Worm (Caenorhabditis elegans) whole organism, early embryonic: ENCODE measurements around the gene mrpl-42.

ENCODE experiments used
- B0310.2 ChIP-seq: sonication (generic microtip); optimal IDR thresholded peaks from 2 replicates; lab custom pipeline; 2016; ENCODE audit warnings: mild to moderate bottlenecking, missing genetic modification characterization, missing compliant biosample characterization
- F13C5.2 ChIP-seq: sonication (generic microtip); optimal IDR thresholded peaks from 2 replicates; lab custom pipeline; 2017; ENCODE audit warnings: mild to moderate bottlenecking, missing genetic modification characterization, inconsistent platforms, missing compliant biosample characterization
- aly-1 ChIP-seq: sonication (generic microtip); optimal IDR thresholded peaks from 2 replicates; lab custom pipeline; 2016; ENCODE audit warnings: missing genetic modification characterization, missing compliant biosample characterization
- ama-1 ChIP-seq: fragments of 150-350 bp; optimal IDR thresholded peaks from 2 replicates; lab custom pipeline; 2014
- ceh-13 ChIP-seq: fragments of 200-800 bp; sonication (Bioruptor generic); optimal IDR thresholded peaks from 2 replicates; lab custom pipeline; 2018; ENCODE audit warnings: mild to moderate bottlenecking, missing genetic modification characterization, missing compliant biosample characterization
- ceh-36 ChIP-seq: sonication (generic microtip); optimal IDR thresholded peaks from 2 replicates; lab custom pipeline; 2016; ENCODE audit warnings: missing genetic modification characterization, inconsistent platforms, missing compliant biosample characterization
- ets-7 ChIP-seq: sonication (generic microtip); optimal IDR thresholded peaks from 2 replicates; lab custom pipeline; 2016; ENCODE audit warnings: missing genotype, missing genetic modification characterization, missing compliant biosample characterization
- flt-1 ChIP-seq: fragments of 200-800 bp; sonication (Bioruptor generic); IDR thresholded peaks from 2 replicates; pipeline ENCODE4 v1.3.6; 2022; ENCODE audit warnings: missing genetic modification characterization, missing compliant biosample characterization
- hmbx-1 ChIP-seq: sonication (generic microtip); optimal IDR thresholded peaks from 2 replicates; lab custom pipeline; 2016; ENCODE audit warnings: mild to moderate bottlenecking, missing genetic modification characterization, missing compliant biosample characterization
- hmg-4 ChIP-seq: fragments of 200-800 bp; sonication (Bioruptor generic); optimal IDR thresholded peaks from 2 replicates; lab custom pipeline; 2018; ENCODE audit warnings: mild to moderate bottlenecking, missing genetic modification characterization, missing compliant biosample characterization
- hnd-1 ChIP-seq: sonication (generic microtip); optimal IDR thresholded peaks from 2 replicates; lab custom pipeline; 2016; ENCODE audit warnings: missing genetic modification characterization, missing compliant biosample characterization
- pes-1 ChIP-seq: fragments of 200-800 bp; sonication (Bioruptor generic); IDR thresholded peaks from 2 replicates; pipeline ENCODE4 v1.3.6; 2022; ENCODE audit warnings: missing genetic modification reagents, missing genetic modification characterization, missing compliant biosample characterization
- scrt-1 ChIP-seq: fragments of 200-800 bp; sonication (Bioruptor generic); IDR thresholded peaks from 2 replicates; pipeline ENCODE4 v1.3.6; 2022; ENCODE audit warnings: missing genetic modification characterization, missing compliant biosample characterization
- sea-1 ChIP-seq: fragments of 200-800 bp; sonication (Bioruptor generic); conservative IDR thresholded peaks from 2 replicates; pipeline ENCODE4 v1.3.6; 2022; ENCODE audit warnings: missing genetic modification characterization, missing compliant biosample characterization
- tbx-11 ChIP-seq: fragments of 200-800 bp; sonication (Bioruptor generic); IDR thresholded peaks from 2 replicates; pipeline ENCODE4 v1.3.6; 2022; ENCODE audit warnings: missing genetic modification characterization, missing compliant biosample characterization
- tbx-37 ChIP-seq: fragments of 200-800 bp; sonication (Bioruptor generic); conservative IDR thresholded peaks from 2 replicates; pipeline ENCODE4 v1.3.6; 2022; ENCODE audit warnings: missing genetic modification reagents, missing genetic modification characterization, missing compliant biosample characterization
- tra-4 ChIP-seq: sonication (generic microtip); optimal IDR thresholded peaks from 2 replicates; lab custom pipeline; 2017; ENCODE audit warnings: missing genetic modification characterization, missing compliant biosample characterization

mrpl-42 gene

DNA sequence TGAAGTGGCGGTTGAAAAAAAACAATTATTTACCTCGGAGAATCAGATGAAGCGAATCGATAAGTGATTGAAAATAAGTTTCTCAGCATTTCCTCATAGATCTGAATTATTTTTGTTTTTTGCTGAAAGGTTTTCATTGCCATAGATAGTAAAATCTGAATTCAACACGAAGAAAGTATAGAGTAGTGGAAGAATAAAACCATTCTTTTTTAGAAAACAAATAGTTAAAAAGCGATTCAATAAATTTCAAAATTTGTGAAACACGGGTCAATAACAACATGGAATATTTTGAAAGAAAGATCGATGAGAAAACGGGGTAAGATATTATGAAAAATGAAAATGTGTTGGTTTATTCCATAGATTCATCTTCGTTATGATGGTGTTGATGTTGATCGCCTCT lies at the start of gene mrpl-42:
Gene mrpl-42 (minus strand): TSS at position 101 of the 400 bp plus-strand sequence.
- no peak for TF ChIP-seq ceh-13 (GFP tag; lab: Kevin White, UChicago)
- TF ChIP-seq aly-1 (tag; lab: Kevin White, UChicago): no peak
- no peak for TF ChIP-seq sea-1 (GFP tag; lab: Robert Waterston, UW)
- TF ChIP-seq hnd-1 (tag; lab: Kevin White, UChicago): no peak
- no peak for TF ChIP-seq tbx-11
- TF ChIP-seq hmbx-1 (tag; lab: Kevin White, UChicago): no peak
- TF ChIP-seq scrt-1 (GFP tag; lab: Robert Waterston, UW): no peak
- TF ChIP-seq ceh-36 (tag; lab: Kevin White, UChicago): no peak
- no peak for TF ChIP-seq F13C5.2
- TF ChIP-seq flt-1 (GFP tag; lab: Robert Waterston, UW): no peak
- TF ChIP-seq tra-4 (tag; lab: Kevin White, UChicago): no peak
- TF ChIP-seq ets-7 (tag; lab: Kevin White, UChicago): no peak
- TF ChIP-seq ama-1: no peak
- no peak for TF ChIP-seq hmg-4 (GFP tag; lab: Kevin White, UChicago)

DNA sequence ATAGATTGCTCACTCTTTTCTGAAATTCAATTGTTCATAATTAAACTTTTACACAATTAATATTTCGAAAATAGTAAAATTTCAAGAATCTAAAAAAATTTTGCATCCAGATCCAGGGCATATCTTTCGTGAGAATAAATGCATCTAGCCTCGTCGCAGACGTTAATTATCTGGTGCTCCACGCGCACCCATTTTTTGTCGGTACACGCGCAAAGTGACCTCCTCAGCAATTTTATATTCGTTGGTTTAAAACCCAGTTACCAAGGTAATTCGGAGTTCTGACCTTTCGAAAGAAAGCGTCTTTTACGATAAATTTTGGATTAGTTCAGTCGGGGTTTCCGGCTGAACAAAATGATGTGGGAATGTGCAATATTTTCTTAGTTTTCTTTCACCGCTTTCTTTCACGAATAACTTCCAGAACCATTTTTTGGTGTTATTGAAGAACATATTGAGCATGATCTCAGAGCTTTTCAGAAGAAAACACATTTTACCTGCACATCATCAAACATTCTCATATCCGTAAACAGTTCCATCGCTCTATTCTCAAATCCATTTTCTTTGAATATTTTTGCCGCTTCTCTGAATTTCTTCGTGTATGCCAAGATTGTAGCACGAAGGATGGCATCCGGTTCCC lies 46.0 kb upstream of the mrpl-42 start:
- TF ChIP-seq ceh-13 (GFP tag; lab: Kevin White, UChicago): no peak
- no peak for TF ChIP-seq tra-4 (tag; lab: Kevin White, UChicago)

DNA sequence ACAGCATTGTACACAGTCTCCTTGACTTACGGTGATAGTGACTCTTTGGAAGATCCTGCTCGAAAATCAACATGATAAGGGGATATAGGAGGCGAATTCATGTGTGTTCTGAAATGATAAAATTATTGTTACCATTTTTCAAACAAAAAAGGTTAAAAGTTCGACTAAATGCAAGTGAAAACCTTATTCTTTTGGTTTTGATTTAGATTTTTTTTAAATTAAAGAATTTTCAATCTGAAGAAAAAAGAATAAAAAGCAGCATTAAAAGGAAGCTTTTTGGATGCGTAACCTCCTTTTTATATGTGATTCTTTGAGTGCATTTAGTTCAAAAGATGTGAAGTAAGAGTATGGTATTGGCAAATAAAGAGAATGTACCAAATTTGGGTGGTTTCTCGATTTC lies 41.1 kb upstream of the mrpl-42 start, which contains the start of gene delm-1:
Gene delm-1 (minus strand): TSS at position 101 of the 400 bp plus-strand sequence.
- no peak for TF ChIP-seq tbx-11
- no peak for TF ChIP-seq aly-1 (tag; lab: Kevin White, UChicago)
- TF ChIP-seq flt-1 (GFP tag; lab: Robert Waterston, UW): no peak
- no peak for TF ChIP-seq sea-1 (GFP tag; lab: Robert Waterston, UW)
- no peak for TF ChIP-seq ama-1
- TF ChIP-seq scrt-1 (GFP tag; lab: Robert Waterston, UW): no peak
- TF ChIP-seq hnd-1 (tag; lab: Kevin White, UChicago): no peak
- TF ChIP-seq B0310.2 (tag; lab: Kevin White, UChicago): no peak
- no peak for TF ChIP-seq F13C5.2
- no peak for TF ChIP-seq ets-7 (tag; lab: Kevin White, UChicago)
- no peak for TF ChIP-seq tbx-37
- no peak for TF ChIP-seq hmg-4 (GFP tag; lab: Kevin White, UChicago)
- TF ChIP-seq hmbx-1 (tag; lab: Kevin White, UChicago): no peak
- no peak for TF ChIP-seq ceh-13 (GFP tag; lab: Kevin White, UChicago)
- TF ChIP-seq pes-1: no peak
- no peak for TF ChIP-seq ceh-36 (tag; lab: Kevin White, UChicago)
- TF ChIP-seq tra-4 (tag; lab: Kevin White, UChicago): no peak

DNA sequence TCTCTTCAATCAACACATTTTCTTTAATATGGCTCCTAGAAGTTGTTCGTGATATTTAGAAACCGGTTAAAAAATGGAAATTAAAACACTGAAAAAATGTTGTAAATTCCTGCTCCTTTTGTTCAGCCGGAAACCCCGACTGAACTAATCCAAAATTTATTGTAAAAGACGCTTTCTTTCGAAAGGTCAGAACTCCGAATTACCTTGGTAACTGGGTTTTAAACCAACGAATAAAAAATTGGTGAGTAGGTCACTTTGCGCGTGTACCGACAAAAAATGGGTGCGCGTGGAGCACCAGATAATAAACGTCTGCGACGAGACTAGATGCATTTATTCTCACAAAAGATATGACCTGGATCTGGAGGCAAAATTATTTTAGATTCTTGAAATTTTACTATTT lies 36.3 kb upstream of the mrpl-42 start:
- TF ChIP-seq ama-1 (no peak), tbx-11 (no peak)

- no peak for TF ChIP-seq flt-1 (GFP tag; lab: Robert Waterston, UW)
- no peak for TF ChIP-seq sea-1 (GFP tag; lab: Robert Waterston, UW)
- no peak for TF ChIP-seq tbx-11
- no peak for TF ChIP-seq tbx-37
- no peak for TF ChIP-seq hmg-4 (GFP tag; lab: Kevin White, UChicago)
- no peak for TF ChIP-seq F13C5.2
- TF ChIP-seq scrt-1 (GFP tag; lab: Robert Waterston, UW): no peak
- no peak for TF ChIP-seq ceh-13 (GFP tag; lab: Kevin White, UChicago)
- no peak for TF ChIP-seq pes-1
These were observed 27.3 kb upstream of the mrpl-42 start for ce11 chrIV:9121545-9121944.

DNA sequence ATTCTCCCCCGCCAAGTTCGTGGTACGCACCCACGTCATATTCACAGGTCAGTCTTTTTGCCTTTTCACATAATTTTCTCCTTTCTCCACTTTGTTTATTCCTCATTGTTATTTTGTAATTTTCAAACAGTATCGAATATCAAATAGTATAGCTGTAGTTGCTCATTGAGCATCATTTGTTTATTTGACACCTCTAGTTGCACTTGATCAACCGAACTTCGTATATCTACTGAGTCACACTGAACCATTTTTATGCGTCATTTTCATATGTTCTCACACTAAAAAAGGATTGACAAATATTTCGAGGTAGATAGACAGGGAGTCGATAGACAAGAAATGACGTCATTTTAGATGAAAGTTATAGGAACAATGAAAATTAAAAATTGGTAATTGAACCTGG lies 26.0 kb upstream of the mrpl-42 start:
- TF ChIP-seq hmg-4 (GFP tag; lab: Kevin White, UChicago) (no peak), aly-1 (tag; lab: Kevin White, UChicago) (no peak)

DNA sequence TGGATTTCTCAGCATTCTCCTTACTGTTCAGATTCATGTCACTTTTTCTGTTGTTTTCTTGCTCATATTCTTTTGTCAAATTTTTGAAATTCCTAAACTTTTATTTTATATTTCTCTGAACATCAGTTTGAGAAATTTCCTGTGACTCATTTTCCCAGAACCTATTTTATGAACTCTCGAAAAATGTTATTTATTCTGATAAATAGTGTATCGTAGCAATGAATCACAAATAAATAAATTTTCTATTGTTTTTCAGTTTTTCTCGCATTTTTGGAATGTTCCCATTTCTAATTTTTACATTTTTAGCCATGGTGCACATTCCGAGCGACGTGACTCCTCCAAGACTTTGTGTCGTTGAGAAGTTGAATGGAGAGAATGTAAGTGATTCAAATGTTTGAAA lies 24.5 kb upstream of the mrpl-42 start, which contains the start of gene nrfl-1:
Gene nrfl-1 (plus strand): TSS at position 301 of the 400 bp plus-strand sequence.
- TF ChIP-seq B0310.2 (tag; lab: Kevin White, UChicago) (no peak), tbx-11 (no peak), ceh-36 (tag; lab: Kevin White, UChicago) (no peak), hmg-4 (GFP tag; lab: Kevin White, UChicago) (no peak), sea-1 (GFP tag; lab: Robert Waterston, UW) (no peak), aly-1 (tag; lab: Kevin White, UChicago) (no peak), flt-1 (GFP tag; lab: Robert Waterston, UW) (no peak), F13C5.2 (no peak), tra-4 (tag; lab: Kevin White, UChicago) (no peak), pes-1 (no peak), hmbx-1 (tag; lab: Kevin White, UChicago) (no peak), tbx-37 (no peak), ets-7 (tag; lab: Kevin White, UChicago) (no peak), scrt-1 (GFP tag; lab: Robert Waterston, UW) (no peak), ama-1 (no peak)

- no peak for TF ChIP-seq sea-1 (GFP tag; lab: Robert Waterston, UW)
- TF ChIP-seq pes-1: no peak
- TF ChIP-seq flt-1 (GFP tag; lab: Robert Waterston, UW): no peak
- TF ChIP-seq ceh-13 (GFP tag; lab: Kevin White, UChicago): no peak
- no peak for TF ChIP-seq tra-4 (tag; lab: Kevin White, UChicago)
- no peak for TF ChIP-seq hmg-4 (GFP tag; lab: Kevin White, UChicago)
- TF ChIP-seq tbx-11: no peak
- TF ChIP-seq ets-7 (tag; lab: Kevin White, UChicago): no peak
- no peak for TF ChIP-seq scrt-1 (GFP tag; lab: Robert Waterston, UW)
- TF ChIP-seq hnd-1 (tag; lab: Kevin White, UChicago): no peak
- no peak for TF ChIP-seq aly-1 (tag; lab: Kevin White, UChicago)
- no peak for TF ChIP-seq hmbx-1 (tag; lab: Kevin White, UChicago)
- no peak for TF ChIP-seq F13C5.2
- TF ChIP-seq ama-1: no peak
- TF ChIP-seq tbx-37: no peak
- TF ChIP-seq B0310.2 (tag; lab: Kevin White, UChicago): no peak
- TF ChIP-seq ceh-36 (tag; lab: Kevin White, UChicago): no peak
These were observed 24.1 kb upstream of the mrpl-42 start for ce11 chrIV:9118348-9118747.
